Worm (Caenorhabditis elegans) whole organism, young adult: ENCODE measurements around the gene srx-92.
A peak's percentile ranks its signal among the peaks of the same experiment; 100 is the strongest.

ENCODE experiments used
- B0035.1 ChIP-seq: sonication (generic microtip); optimal IDR thresholded peaks from 2 replicates; lab custom pipeline; 2016; ENCODE audit warnings: missing genetic modification characterization, mild to moderate bottlenecking, missing compliant biosample characterization, missing genotype, missing genetic modification reagents
- D2030.7 ChIP-seq: fragments of 200-800 bp; sonication (Bioruptor generic); IDR thresholded peaks from 2 replicates; pipeline ENCODE4 v1.3.6; 2022; ENCODE audit warnings: missing genetic modification reagents, missing genetic modification characterization, missing compliant biosample characterization
- F55B11.4 ChIP-seq: sonication (generic microtip); optimal IDR thresholded peaks from 2 replicates; lab custom pipeline; 2016; ENCODE audit warnings: missing compliant biosample characterization, missing genetic modification characterization, borderline replicate concordance; ENCODE audit not compliant: insufficient read depth
- K11D2.4 ChIP-seq: fragments of 200-800 bp; sonication (Bioruptor generic); IDR thresholded peaks from 2 replicates; pipeline ENCODE4 v1.3.6; 2022; ENCODE audit warnings: missing genetic modification reagents, missing genetic modification characterization, missing compliant biosample characterization
- T26A5.8 ChIP-seq: sonication (generic microtip); optimal IDR thresholded peaks from 2 replicates; lab custom pipeline; 2016; ENCODE audit warnings: missing genetic modification characterization, missing compliant biosample characterization
- Y67H2A.10 ChIP-seq: fragments of 200-800 bp; sonication (Bioruptor generic); conservative IDR thresholded peaks from 2 replicates; pipeline ENCODE4 v1.3.6; 2022; ENCODE audit warnings: missing genetic modification reagents, missing genetic modification characterization, missing compliant biosample characterization
- Y79H2A.3 ChIP-seq: fragments of 200-800 bp; sonication (Bioruptor generic); conservative IDR thresholded peaks from 2 replicates; pipeline ENCODE4 v1.3.6; 2022; ENCODE audit warnings: missing genetic modification reagents, missing genetic modification characterization, missing compliant biosample characterization
- ZK185.1 ChIP-seq: sonication (generic microtip); optimal IDR thresholded peaks from 2 replicates; lab custom pipeline; 2016; ENCODE audit warnings: mild to moderate bottlenecking, missing genetic modification characterization, missing compliant biosample characterization; ENCODE audit not compliant: poor library complexity, severe bottlenecking
- attf-3 ChIP-seq: fragments of 200-800 bp; sonication (Bioruptor generic); conservative IDR thresholded peaks from 2 replicates; pipeline ENCODE4 v1.3.6; 2022; ENCODE audit warnings: missing genetic modification reagents, missing genetic modification characterization, missing compliant biosample characterization
- bed-2 ChIP-seq: fragments of 200-800 bp; sonication (Bioruptor generic); IDR thresholded peaks from 2 replicates; pipeline ENCODE4 v1.3.6; 2022; ENCODE audit warnings: missing genetic modification reagents, missing genetic modification characterization, missing compliant biosample characterization
- ccch-3 ChIP-seq: fragments of 200-800 bp; sonication (Bioruptor generic); optimal IDR thresholded peaks from 2 replicates; lab custom pipeline; 2018; ENCODE audit warnings: mild to moderate bottlenecking, missing genetic modification characterization, missing compliant biosample characterization
- cebp-2 ChIP-seq: fragments of 200-800 bp; sonication (Bioruptor generic); IDR thresholded peaks from 2 replicates; pipeline ENCODE4 v1.3.6; 2022; ENCODE audit warnings: missing genetic modification characterization, missing compliant biosample characterization
- ceh-100 ChIP-seq: fragments of 200-800 bp; sonication (Bioruptor generic); IDR thresholded peaks from 2 replicates; pipeline ENCODE4 v1.3.6; 2022; ENCODE audit warnings: missing genetic modification reagents, missing genetic modification characterization, missing compliant biosample characterization
- efl-1 ChIP-seq: fragments of 150-350 bp; optimal IDR thresholded peaks from 2 replicates; lab custom pipeline; 2014; ENCODE audit warnings: missing biosample characterization, missing genetic modification reagents, missing genetic modification characterization
- egl-18 ChIP-seq: fragments of 200-800 bp; sonication (Bioruptor generic); IDR thresholded peaks from 2 replicates; pipeline ENCODE4 v1.3.6; 2022; ENCODE audit warnings: missing genetic modification reagents, missing genetic modification characterization, missing compliant biosample characterization
- egl-44 ChIP-seq: fragments of 200-800 bp; sonication (Bioruptor generic); IDR thresholded peaks from 2 replicates; pipeline ENCODE4 v1.3.6; 2022; ENCODE audit warnings: missing genetic modification reagents, missing genetic modification characterization, missing compliant biosample characterization
- fkh-3 ChIP-seq: sonication (generic microtip); optimal IDR thresholded peaks from 2 replicates; lab custom pipeline; 2016; ENCODE audit warnings: mild to moderate bottlenecking, missing genetic modification characterization, missing compliant biosample characterization
- gei-17 ChIP-seq: fragments of 200-800 bp; sonication (Bioruptor generic); optimal IDR thresholded peaks from 2 replicates; lab custom pipeline; 2018; ENCODE audit warnings: mild to moderate bottlenecking, missing genetic modification characterization, missing compliant biosample characterization
- hmg-1.2 ChIP-seq: fragments of 200-800 bp; sonication (Bioruptor generic); IDR thresholded peaks from 2 replicates; pipeline ENCODE4 v1.3.6; 2022; ENCODE audit warnings: missing genetic modification reagents, missing genetic modification characterization, missing compliant biosample characterization
- hmg-20 ChIP-seq: fragments of 200-800 bp; sonication (Bioruptor generic); IDR thresholded peaks from 2 replicates; pipeline ENCODE4 v1.3.6; 2022; ENCODE audit warnings: missing genetic modification reagents, missing genetic modification characterization, missing compliant biosample characterization
- let-607 ChIP-seq, 2 experiments: fragments of 200-800 bp in 1 of 2; sonication (Bioruptor generic) in 1 of 2; sonication (generic microtip) in 1 of 2; optimal IDR thresholded peaks; 2 replicates each; lab custom pipeline; 2016 to 2018; ENCODE audit warnings: mild to moderate bottlenecking in 2 of 2, missing compliant biosample characterization in 2 of 2, missing genetic modification characterization in 2 of 2, moderate library complexity in 2 of 2, missing genotype in 1 of 2
- lin-26 ChIP-seq: fragments of 200-800 bp; sonication (Bioruptor generic); IDR thresholded peaks from 2 replicates; pipeline ENCODE4 v1.3.6; 2022; ENCODE audit warnings: missing genetic modification reagents, missing genetic modification characterization, missing compliant biosample characterization
- lin-35 ChIP-seq, 3 experiments: fragments of 150-350 bp in 2 of 3; sonication (generic microtip) in 1 of 3; optimal IDR thresholded peaks; 2 replicates each; lab custom pipeline; 2014 to 2018; ENCODE audit warnings: missing biosample characterization in 3 of 3, missing genetic modification characterization in 3 of 3, missing genetic modification reagents in 3 of 3
- lin-40 ChIP-seq: sonication (generic microtip); optimal IDR thresholded peaks from 2 replicates; lab custom pipeline; 2016; ENCODE audit warnings: missing genetic modification characterization, mild to moderate bottlenecking, missing compliant biosample characterization, missing genotype, missing genetic modification reagents
- lsl-1 ChIP-seq: fragments of 200-800 bp; sonication (Bioruptor generic); optimal IDR thresholded peaks from 2 replicates; lab custom pipeline; 2018; ENCODE audit warnings: mild to moderate bottlenecking, missing genetic modification characterization, moderate library complexity, missing compliant biosample characterization
- madf-10 ChIP-seq: sonication (generic microtip); optimal IDR thresholded peaks from 2 replicates; lab custom pipeline; 2016; ENCODE audit warnings: mild to moderate bottlenecking, missing genetic modification characterization, missing compliant biosample characterization
- madf-3 ChIP-seq: fragments of 200-800 bp; sonication (Bioruptor generic); IDR thresholded peaks from 2 replicates; pipeline ENCODE4 v1.3.6; 2022; ENCODE audit warnings: missing genetic modification reagents, missing genetic modification characterization, missing compliant biosample characterization
- nfya-2 ChIP-seq: fragments of 200-800 bp; sonication (Bioruptor generic); IDR thresholded peaks from 2 replicates; pipeline ENCODE4 v1.3.6; 2022; ENCODE audit warnings: missing genetic modification reagents, missing genetic modification characterization, missing compliant biosample characterization
- nfyb-1 ChIP-seq: fragments of 200-800 bp; sonication (Bioruptor generic); IDR thresholded peaks from 2 replicates; pipeline ENCODE4 v1.3.6; 2022; ENCODE audit warnings: missing genetic modification reagents, missing genetic modification characterization, missing compliant biosample characterization
- nhr-120 ChIP-seq: fragments of 200-800 bp; sonication (Bioruptor generic); IDR thresholded peaks from 2 replicates; pipeline ENCODE4 v1.3.6; 2022; ENCODE audit warnings: missing genetic modification characterization, missing compliant biosample characterization
- nhr-179 ChIP-seq: sonication (generic microtip); optimal IDR thresholded peaks from 2 replicates; lab custom pipeline; 2016; ENCODE audit warnings: mild to moderate bottlenecking, missing genetic modification characterization, missing compliant biosample characterization
- nhr-80 ChIP-seq: sonication (generic microtip); optimal IDR thresholded peaks from 2 replicates; lab custom pipeline; 2016; ENCODE audit warnings: missing genetic modification characterization, missing compliant biosample characterization
- pbrm-1 ChIP-seq: fragments of 200-800 bp; sonication (Bioruptor generic); IDR thresholded peaks from 2 replicates; pipeline ENCODE4 v1.3.6; 2022; ENCODE audit warnings: missing genetic modification reagents, missing genetic modification characterization, missing compliant biosample characterization
- rcor-1 ChIP-seq: fragments of 200-800 bp; sonication (Bioruptor generic); IDR thresholded peaks from 2 replicates; pipeline ENCODE4 v1.3.6; 2022; ENCODE audit warnings: missing genetic modification reagents, missing genetic modification characterization, missing compliant biosample characterization
- somi-1 ChIP-seq: fragments of 200-800 bp; sonication (Bioruptor generic); optimal IDR thresholded peaks from 2 replicates; lab custom pipeline; 2018; ENCODE audit warnings: mild to moderate bottlenecking, missing genetic modification characterization, missing compliant biosample characterization
- sptf-2 ChIP-seq: fragments of 200-800 bp; sonication (Bioruptor generic); optimal IDR thresholded peaks from 2 replicates; lab custom pipeline; 2018; ENCODE audit warnings: mild to moderate bottlenecking, missing genetic modification characterization, missing compliant biosample characterization
- tbp1 ChIP-seq: fragments of 200-800 bp; sonication (Bioruptor generic); optimal IDR thresholded peaks from 2 replicates; lab custom pipeline; 2018; ENCODE audit warnings: mild to moderate bottlenecking, missing genetic modification characterization, missing compliant biosample characterization
- tbx-9 ChIP-seq: sonication (generic microtip); optimal IDR thresholded peaks from 2 replicates; lab custom pipeline; 2016; ENCODE audit warnings: borderline replicate concordance, missing genetic modification characterization, inconsistent platforms, missing compliant biosample characterization
- tlf-1 ChIP-seq: fragments of 200-800 bp; sonication (Bioruptor generic); optimal IDR thresholded peaks from 2 replicates; lab custom pipeline; 2018; ENCODE audit warnings: mild to moderate bottlenecking, missing genetic modification characterization, missing compliant biosample characterization
- ztf-26 ChIP-seq: sonication (generic microtip); optimal IDR thresholded peaks from 2 replicates; lab custom pipeline; 2017; ENCODE audit warnings: missing genetic modification characterization, missing compliant biosample characterization
- ztf-6 ChIP-seq: fragments of 200-800 bp; sonication (Bioruptor generic); IDR thresholded peaks from 2 replicates; pipeline ENCODE4 v1.3.6; 2022; ENCODE audit warnings: missing genetic modification reagents, missing genetic modification characterization, missing compliant biosample characterization

Gene srx-92

DNA sequence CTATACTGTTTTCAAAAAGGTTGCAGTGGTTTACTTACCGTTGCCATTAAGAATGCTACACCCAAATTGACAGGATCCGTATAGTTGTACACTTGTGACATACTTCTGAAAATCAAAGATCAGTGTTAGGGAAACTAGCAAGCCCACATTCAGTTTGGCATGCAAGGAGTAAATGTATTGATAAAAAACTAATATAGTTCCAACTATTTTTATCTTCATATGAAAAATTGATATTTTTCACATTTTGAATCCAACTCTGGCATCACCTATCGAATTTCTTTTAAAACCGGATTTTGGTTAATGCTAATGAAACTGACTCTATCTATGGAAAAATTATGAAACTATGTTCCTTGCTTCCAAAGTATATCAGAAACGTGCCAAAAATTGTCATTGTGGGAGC is at the start of gene srx-92:
Gene srx-92, minus strand, starts transcription at position 101 of the 400 bp plus-strand sequence.
- no peak for TF ChIP-seq nhr-179 (tag; lab: Kevin White, UChicago)
- TF ChIP-seq attf-3 (GFP tag; lab: Robert Waterston, UW): no peak
- TF ChIP-seq rcor-1 (GFP tag; lab: Robert Waterston, UW): no peak
- no peak for TF ChIP-seq nfyb-1
- TF ChIP-seq ztf-26: no peak
- TF ChIP-seq efl-1: no peak
- no peak for TF ChIP-seq gei-17 (GFP tag; lab: Kevin White, UChicago)
- TF ChIP-seq cebp-2: no peak
- TF ChIP-seq F55B11.4: no peak
- TF ChIP-seq hmg-20 (GFP tag; lab: Robert Waterston, UW): no peak
- TF ChIP-seq lin-26: no peak
- no peak for TF ChIP-seq tbx-9 (tag; lab: Kevin White, UChicago)
- no peak for TF ChIP-seq pbrm-1 (GFP tag; lab: Robert Waterston, UW)

DNA sequence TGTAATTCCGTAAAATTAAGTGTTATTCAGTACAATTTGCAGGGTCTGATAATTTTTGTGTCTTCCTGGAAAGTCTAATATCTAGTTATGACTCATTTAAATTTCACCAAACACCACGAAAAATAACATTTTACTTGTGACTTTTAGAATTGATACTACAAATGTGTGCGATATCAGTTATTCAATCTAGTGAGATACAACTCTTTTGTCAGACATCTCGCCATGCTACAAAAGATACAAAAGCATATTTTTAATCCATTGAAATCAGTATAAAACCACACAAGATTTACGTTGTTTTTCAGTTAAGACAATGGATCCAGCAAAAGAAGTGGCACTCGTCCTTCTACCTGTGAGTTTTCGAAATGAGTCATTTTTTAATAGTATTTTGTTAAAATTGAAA is 48.9 kb upstream of the srx-92 start, which contains the start of gene srx-56:
Gene srx-56, plus strand, starts transcription at position 301 of the 400 bp plus-strand sequence.
- TF ChIP-seq tlf-1 (GFP tag; lab: Kevin White, UChicago) (no peak), ceh-100 (GFP tag; lab: Robert Waterston, UW) (no peak), nhr-179 (tag; lab: Kevin White, UChicago) (no peak), egl-44 (GFP tag; lab: Robert Waterston, UW) (no peak), egl-18 (GFP tag; lab: Robert Waterston, UW) (no peak), D2030.7 (no peak), lin-26 (no peak), F55B11.4 (no peak), sptf-2 (no peak), let-607 (tag; optimal IDR thresholded peaks at IDR 0.05; lab: Kevin White, UChicago) (no peak), madf-10 (no peak), nfya-2 (no peak)

DNA sequence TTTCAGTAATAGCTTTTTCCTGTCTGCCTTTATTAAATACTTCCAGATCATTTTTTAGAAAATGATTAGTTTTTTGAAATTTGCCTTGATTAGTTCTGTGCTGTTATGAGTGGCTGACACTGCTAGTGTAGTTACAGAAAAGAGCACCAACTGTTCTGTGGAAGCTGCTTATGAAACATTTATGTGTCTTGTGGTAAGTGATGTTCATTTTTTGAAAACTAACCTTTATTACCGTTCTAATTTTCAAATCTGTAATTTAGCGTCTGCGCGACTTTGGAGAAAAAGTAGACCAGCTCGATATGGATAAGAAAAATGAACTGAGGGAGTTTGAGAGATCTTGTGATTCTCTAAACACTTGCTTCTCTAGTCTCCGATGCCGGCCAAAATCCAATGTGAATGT is 44.4 kb upstream of the srx-92 start, which contains the start of gene srj-14:
Gene srj-14, plus strand, starts transcription at position 131 of the 400 bp plus-strand sequence.
- TF ChIP-seq lsl-1 (GFP tag; lab: Kevin White, UChicago) (no peak), somi-1 (GFP tag; lab: Kevin White, UChicago) (no peak), ZK185.1 (tag; lab: Kevin White, UChicago) (no peak)

DNA sequence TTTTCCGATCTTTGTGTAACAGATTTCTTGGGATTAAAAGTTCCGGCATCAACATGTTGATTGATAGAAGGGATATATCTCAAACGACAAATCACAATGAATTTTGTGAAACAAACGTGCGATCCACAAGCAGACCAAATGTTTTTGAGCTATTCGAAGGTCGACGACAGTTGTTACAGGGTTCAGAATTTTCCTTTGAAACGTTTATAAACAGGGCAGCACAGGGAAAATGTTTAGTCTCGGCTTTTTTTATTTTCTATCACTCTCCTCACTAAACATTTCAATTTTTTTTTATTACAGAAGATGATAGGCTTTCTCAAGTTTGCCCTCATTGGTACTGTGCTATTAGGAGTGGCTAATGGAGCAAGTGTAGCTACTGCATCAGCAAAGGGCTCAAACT is 39.8 kb upstream of the srx-92 start, which contains the start of gene exc-13:
Gene exc-13, plus strand, starts transcription at position 301 of the 400 bp plus-strand sequence.
- TF ChIP-seq B0035.1 (tag; lab: Kevin White, UChicago): no peak
- TF ChIP-seq hmg-1.2 (GFP tag; lab: Robert Waterston, UW): no peak
- TF ChIP-seq bed-2 (GFP tag; lab: Robert Waterston, UW): no peak
- TF ChIP-seq lin-35 (GFP tag; optimal IDR thresholded peaks at IDR 0.05; lab: Kevin White, UChicago): no peak

DNA sequence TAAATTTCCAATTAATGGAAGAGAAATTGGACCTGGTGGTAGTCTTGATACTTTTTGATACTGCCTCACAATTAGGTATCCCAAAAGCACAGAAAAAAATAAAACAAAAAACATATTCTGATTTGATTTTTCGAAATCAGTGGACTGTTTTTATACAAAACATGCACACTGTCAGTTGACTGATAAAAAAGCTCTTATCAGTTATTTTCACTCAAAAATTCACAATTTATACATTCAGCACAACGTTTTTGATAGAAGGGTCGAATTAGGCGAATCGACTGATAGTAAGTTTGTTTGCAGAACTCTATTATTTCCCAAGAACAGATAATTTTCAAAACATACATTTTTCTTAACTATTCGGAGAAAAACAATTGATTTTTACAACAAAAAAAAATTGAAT is 38.9 kb upstream of the srx-92 start, which contains the start of gene cyp-35A2:
Gene cyp-35A2, minus strand, starts transcription at position 124 of the 400 bp plus-strand sequence.
- TF ChIP-seq nhr-80 (tag; lab: Kevin White, UChicago): peak; percentile 59
- TF ChIP-seq T26A5.8 (tag; lab: Kevin White, UChicago): no peak

DNA sequence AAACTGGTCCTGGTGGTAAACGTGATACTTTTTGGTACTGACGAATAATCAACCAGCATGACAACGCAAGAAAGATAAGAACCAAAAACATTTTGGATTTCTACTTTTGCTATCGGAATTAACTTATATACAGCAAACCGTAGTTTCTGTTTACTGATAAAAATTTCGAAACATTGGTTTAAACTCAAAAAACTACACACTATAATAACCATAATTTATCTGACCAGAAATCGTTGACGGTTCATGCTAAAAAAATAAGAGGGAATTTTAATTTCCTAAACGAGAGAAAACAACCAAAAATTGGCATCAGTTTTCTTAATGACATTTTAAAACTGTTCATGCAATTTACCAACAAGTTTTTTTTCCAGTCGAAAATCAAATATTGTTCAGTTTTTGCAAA is 36.5 kb upstream of the srx-92 start, which contains the start of gene cyp-35A1:
Gene cyp-35A1, minus strand, starts transcription at position 101 of the 400 bp plus-strand sequence.
- TF ChIP-seq D2030.7 (no peak), nhr-120 (no peak), fkh-3 (tag; lab: Kevin White, UChicago) (no peak), rcor-1 (GFP tag; lab: Robert Waterston, UW) (no peak), K11D2.4 (GFP tag; lab: Robert Waterston, UW) (no peak), lin-40 (tag; lab: Kevin White, UChicago) (no peak), tbp1 (GFP tag; lab: Kevin White, UChicago) (no peak), Y79H2A.3 (no peak), ccch-3 (GFP tag; lab: Kevin White, UChicago) (no peak), T26A5.8 (tag; lab: Kevin White, UChicago) (no peak), madf-3 (no peak), nfya-2 (no peak), ztf-6 (GFP tag; lab: Robert Waterston, UW) (no peak), Y67H2A.10 (GFP tag; lab: Robert Waterston, UW) (no peak)
